Fruit fly (Drosophila melanogaster) whole organism, prepupa: ENCODE measurements around the gene CG33995.
A peak's percentile ranks its signal among the peaks of the same experiment; 100 is the strongest.

Source experiments
- Blimp-1 ChIP-seq: fragments of 200-800 bp; sonication (Bioruptor generic); optimal IDR thresholded peaks from 3 replicates; lab custom pipeline; 2017; ENCODE audit warnings: missing biosample characterization, missing genetic modification characterization, mild to moderate bottlenecking, moderate library complexity, missing genetic modification reagents
- CG10631 ChIP-seq: fragments of 200-800 bp; sonication (Bioruptor generic); optimal IDR thresholded peaks from 2 replicates; lab custom pipeline; 2016; ENCODE audit warnings: missing biosample characterization, missing genetic modification characterization
- CG10669 ChIP-seq: fragments of 200-800 bp; sonication (Bioruptor generic); optimal IDR thresholded peaks from 3 replicates; lab custom pipeline; 2018; ENCODE audit warnings: missing biosample characterization, mild to moderate bottlenecking, missing genetic modification characterization, moderate library complexity
- CG11294 ChIP-seq: fragments of 200-800 bp; sonication (Bioruptor generic); IDR thresholded peaks from 2 replicates; pipeline ENCODE4 v1.3.6; 2022; ENCODE audit warnings: missing biosample characterization, missing genetic modification characterization
- CG11762 ChIP-seq: fragments of 200-800 bp; sonication (Bioruptor generic); optimal IDR thresholded peaks from 3 replicates; lab custom pipeline; 2016; ENCODE audit warnings: missing biosample characterization, missing genetic modification characterization; ENCODE audit not compliant: insufficient read depth
- CG1621 ChIP-seq: fragments of 200-800 bp; sonication (Bioruptor generic); optimal IDR thresholded peaks from 3 replicates; lab custom pipeline; 2018; ENCODE audit warnings: missing biosample characterization, mild to moderate bottlenecking, missing genetic modification characterization
- CG16779 ChIP-seq: fragments of 200-800 bp; sonication (Bioruptor generic); optimal IDR thresholded peaks from 3 replicates; lab custom pipeline; 2017; ENCODE audit warnings: missing biosample characterization, mild to moderate bottlenecking, missing genetic modification characterization
- CG3032 ChIP-seq: fragments of 200-800 bp; optimal IDR thresholded peaks from 2 replicates; lab custom pipeline; 2019; ENCODE audit warnings: missing biosample characterization, mild to moderate bottlenecking, missing genetic modification characterization, moderate library complexity
- CG31627 ChIP-seq: fragments of 200-800 bp; sonication (Bioruptor generic); optimal IDR thresholded peaks from 3 replicates; lab custom pipeline; 2016; ENCODE audit warnings: missing biosample characterization, missing genetic modification characterization
- CG32006 ChIP-seq: fragments of 200-800 bp; sonication (Bioruptor generic); optimal IDR thresholded peaks from 3 replicates; lab custom pipeline; 2017; ENCODE audit warnings: missing biosample characterization, mild to moderate bottlenecking, missing genetic modification characterization
- CG34406 ChIP-seq: fragments of 200-800 bp; sonication (Bioruptor generic); optimal IDR thresholded peaks from 3 replicates; lab custom pipeline; 2016; ENCODE audit warnings: missing biosample characterization, missing genetic modification characterization
- CG3919 ChIP-seq: fragments of 200-800 bp; sonication (Bioruptor generic); optimal IDR thresholded peaks from 3 replicates; lab custom pipeline; 2016; ENCODE audit warnings: missing biosample characterization, missing genetic modification characterization
- CG4318 ChIP-seq: fragments of 200-800 bp; sonication (Bioruptor generic); optimal IDR thresholded peaks from 3 replicates; lab custom pipeline; 2017; ENCODE audit warnings: missing biosample characterization, mild to moderate bottlenecking, missing genetic modification characterization
- CG6163 ChIP-seq: fragments of 200-800 bp; sonication (Bioruptor generic); IDR thresholded peaks from 3 replicates; pipeline ENCODE4 v1.3.6; 2022; ENCODE audit warnings: missing biosample characterization, missing genetic modification characterization
- CG6276 ChIP-seq: fragments of 200-800 bp; sonication (Bioruptor generic); optimal IDR thresholded peaks from 2 replicates; lab custom pipeline; 2017; ENCODE audit warnings: missing biosample characterization, mild to moderate bottlenecking, missing genetic modification characterization
- CG6792 ChIP-seq: fragments of 200-800 bp; sonication (Bioruptor generic); optimal IDR thresholded peaks from 3 replicates; lab custom pipeline; 2016; ENCODE audit warnings: missing biosample characterization, missing genetic modification characterization
- CG6808 ChIP-seq: fragments of 200-800 bp; sonication (Bioruptor generic); optimal IDR thresholded peaks from 3 replicates; lab custom pipeline; 2017; ENCODE audit warnings: missing biosample characterization, missing genetic modification characterization, mild to moderate bottlenecking, moderate library complexity, missing genetic modification reagents
- CG6854 ChIP-seq: fragments of 200-800 bp; sonication (Bioruptor generic); optimal IDR thresholded peaks from 2 replicates; lab custom pipeline; 2017; ENCODE audit warnings: missing biosample characterization, mild to moderate bottlenecking, missing genetic modification characterization
- CG7368 ChIP-seq: fragments of 200-800 bp; sonication (Bioruptor generic); optimal IDR thresholded peaks from 3 replicates; lab custom pipeline; 2016; ENCODE audit warnings: missing biosample characterization, missing genetic modification characterization
- CG8119 ChIP-seq: fragments of 200-800 bp; sonication (Bioruptor generic); IDR thresholded peaks from 3 replicates; pipeline ENCODE4 v1.3.6; 2022; ENCODE audit warnings: missing biosample characterization, missing genetic modification characterization
- CG8319 ChIP-seq: fragments of 200-800 bp; sonication (Bioruptor generic); optimal IDR thresholded peaks from 3 replicates; lab custom pipeline; 2016; ENCODE audit warnings: missing biosample characterization, missing genetic modification characterization
- CG8632 ChIP-seq: fragments of 200-800 bp; sonication (Bioruptor generic); optimal IDR thresholded peaks from 3 replicates; lab custom pipeline; 2016; ENCODE audit warnings: missing biosample characterization, missing genetic modification characterization
- Eip78C ChIP-seq: fragments of 200-800 bp; sonication (Bioruptor generic); peaks from one replicate; lab custom pipeline; 2016; ENCODE audit warnings: missing biosample characterization, missing genetic modification characterization
- Eip93F ChIP-seq: fragments of 200-800 bp; sonication (Bioruptor generic); optimal IDR thresholded peaks from 2 replicates; lab custom pipeline; 2016; ENCODE audit warnings: missing biosample characterization, mild to moderate bottlenecking, missing genetic modification characterization
- Ets21C ChIP-seq: fragments of 200-800 bp; sonication (Bioruptor generic); optimal IDR thresholded peaks from 3 replicates; lab custom pipeline; 2016; ENCODE audit warnings: missing biosample characterization, missing genetic modification characterization
- Ets96B ChIP-seq: fragments of 200-800 bp; optimal IDR thresholded peaks from 2 replicates; lab custom pipeline; 2019; ENCODE audit warnings: missing biosample characterization, mild to moderate bottlenecking, missing genetic modification characterization, moderate library complexity
- Gug ChIP-seq: fragments of 200-800 bp; sonication (Bioruptor generic); IDR thresholded peaks from 2 replicates; pipeline ENCODE4 v1.3.6; 2022; ENCODE audit warnings: missing biosample characterization, missing genetic modification characterization
- Hr4 ChIP-seq: fragments of 200-800 bp; sonication (Bioruptor generic); optimal IDR thresholded peaks from 3 replicates; lab custom pipeline; 2016; ENCODE audit warnings: missing biosample characterization, missing genetic modification characterization
- Lpt ChIP-seq: fragments of 200-800 bp; sonication (Bioruptor generic); optimal IDR thresholded peaks from 3 replicates; lab custom pipeline; 2016; ENCODE audit warnings: missing biosample characterization, missing genetic modification characterization
- Smox ChIP-seq: fragments of 200-800 bp; sonication (Bioruptor generic); optimal IDR thresholded peaks from 3 replicates; lab custom pipeline; 2016; ENCODE audit warnings: missing biosample characterization, missing genetic modification characterization
- Sox102F ChIP-seq: fragments of 200-800 bp; sonication (Bioruptor generic); optimal IDR thresholded peaks from 2 replicates; lab custom pipeline; 2016; ENCODE audit warnings: missing biosample characterization, mild to moderate bottlenecking, missing genetic modification characterization
- Sox14 ChIP-seq: fragments of 200-800 bp; sonication (Bioruptor generic); optimal IDR thresholded peaks from 3 replicates; lab custom pipeline; 2016; ENCODE audit warnings: missing biosample characterization, missing genetic modification characterization
- Sox15 ChIP-seq: fragments of 200-800 bp; sonication (Bioruptor generic); optimal IDR thresholded peaks from 3 replicates; lab custom pipeline; 2016; ENCODE audit warnings: missing biosample characterization, missing genetic modification characterization
- achi ChIP-seq: fragments of 200-800 bp; sonication (Bioruptor generic); optimal IDR thresholded peaks from 3 replicates; lab custom pipeline; 2016; ENCODE audit warnings: missing biosample characterization, missing genetic modification characterization
- acj6 ChIP-seq: fragments of 200-800 bp; sonication (Bioruptor generic); optimal IDR thresholded peaks from 3 replicates; lab custom pipeline; 2016; ENCODE audit warnings: missing biosample characterization, missing genetic modification characterization
- dsx ChIP-seq: fragments of 200-800 bp; optimal IDR thresholded peaks from 3 replicates; lab custom pipeline; 2019; ENCODE audit warnings: missing biosample characterization, mild to moderate bottlenecking, missing genetic modification characterization, moderate library complexity; ENCODE audit not compliant: poor library complexity, severe bottlenecking
- eg ChIP-seq: fragments of 200-800 bp; sonication (Bioruptor generic); IDR thresholded peaks from 3 replicates; pipeline ENCODE4 v1.3.6; 2022; ENCODE audit warnings: missing biosample characterization, missing genetic modification characterization
- esn ChIP-seq: fragments of 200-800 bp; sonication (Bioruptor generic); optimal IDR thresholded peaks from 2 replicates; lab custom pipeline; 2016; ENCODE audit warnings: missing biosample characterization, mild to moderate bottlenecking, missing genetic modification characterization, moderate library complexity
- fd59A ChIP-seq: fragments of 200-800 bp; sonication (Bioruptor generic); optimal IDR thresholded peaks from 2 replicates; lab custom pipeline; 2017; ENCODE audit warnings: missing biosample characterization, mild to moderate bottlenecking, missing genetic modification characterization, missing genetic modification reagents
- fd85E ChIP-seq: fragments of 200-800 bp; sonication (Bioruptor generic); optimal IDR thresholded peaks from 3 replicates; lab custom pipeline; 2016; ENCODE audit warnings: missing biosample characterization, missing genetic modification characterization
- fkh ChIP-seq: fragments of 200-800 bp; sonication (Bioruptor generic); optimal IDR thresholded peaks from 3 replicates; lab custom pipeline; 2017; ENCODE audit warnings: missing biosample characterization, mild to moderate bottlenecking, missing genetic modification characterization, moderate library complexity
- lz ChIP-seq: fragments of 200-800 bp; sonication (Bioruptor generic); optimal IDR thresholded peaks from 3 replicates; lab custom pipeline; 2016; ENCODE audit warnings: missing biosample characterization, missing genetic modification characterization
- pdm3 ChIP-seq: fragments of 200-800 bp; sonication (Bioruptor generic); optimal IDR thresholded peaks from 3 replicates; lab custom pipeline; 2016; ENCODE audit warnings: missing biosample characterization, missing genetic modification characterization
- salr ChIP-seq, 2 experiments: fragments of 200-800 bp; sonication (Bioruptor generic); optimal IDR thresholded peaks; 3 replicates each; lab custom pipeline; 2016 to 2018; ENCODE audit warnings: missing biosample characterization in 2 of 2, missing genetic modification characterization in 2 of 2, mild to moderate bottlenecking in 1 of 2
- spab ChIP-seq: fragments of 200-800 bp; sonication (Bioruptor generic); optimal IDR thresholded peaks from 2 replicates; lab custom pipeline; 2017; ENCODE audit warnings: missing biosample characterization, mild to moderate bottlenecking, missing genetic modification characterization, missing genetic modification reagents
- ss ChIP-seq, 2 experiments: fragments of 200-800 bp; sonication (Bioruptor generic); optimal IDR thresholded peaks; 2 replicates in 1 of 2; 3 replicates in 1 of 2; lab custom pipeline; 2017 to 2018; ENCODE audit warnings: mild to moderate bottlenecking in 2 of 2, missing biosample characterization in 2 of 2, missing genetic modification characterization in 2 of 2, moderate library complexity in 1 of 2
- svp ChIP-seq: fragments of 200-800 bp; sonication (Bioruptor generic); peaks from one replicate; lab custom pipeline; 2016; ENCODE audit warnings: missing biosample characterization, missing genetic modification characterization

The CG33995 gene

dm6 chr2L:5085561-5085960, 42.5 kb downstream of the CG33995 start (continued):
- TF ChIP-seq Sox14 (no peak), CG8319 (GFP tag; lab: Kevin White, UChicago) (no peak), fkh (GFP tag; lab: Kevin White, UChicago) (no peak), salr (GFP tag; optimal IDR thresholded peaks at IDR 0.05; lab: Kevin White, UChicago) (peak in 1 of 2 experiments; percentile 9), Hr4 (GFP tag; lab: Kevin White, UChicago) (peak; percentile 51), Eip93F (GFP tag; lab: Kevin White, UChicago) (no peak), CG6163 (GFP tag; lab: Robert Waterston, UW) (peak; percentile 47; the same call in 2 of the 3 replicates), Gug (GFP tag; lab: Robert Waterston, UW) (no peak), fd59A (GFP tag; lab: Kevin White, UChicago) (no peak), CG8632 (peak; percentile 45), eg (0 out of 3 replicates have a peak, but pooled peaks have one; percentile 50), CG16779 (tag; lab: Kevin White, UChicago) (no peak), CG3919 (no peak), CG31627 (peak; percentile 20), CG6276 (GFP tag; lab: Kevin White, UChicago) (peak; percentile 11), spab (GFP tag; lab: Kevin White, UChicago) (no peak), CG32006 (GFP tag; lab: Kevin White, UChicago) (peak; percentile 65), CG6792 (GFP tag; lab: Kevin White, UChicago) (no peak)

dm6 chr2L:5086905-5087522, 43.9 kb downstream of the CG33995 start:
- TF ChIP-seq acj6 (GFP tag; lab: Kevin White, UChicago) = peak; percentile 90
- peak; percentile 82 to 91 for TF ChIP-seq ss (GFP tag; optimal IDR thresholded peaks at IDR 0.05; lab: Kevin White, UChicago)
- peak; percentile 84 for TF ChIP-seq CG31627
- TF ChIP-seq Eip78C (GFP tag; lab: Kevin White, UChicago) = peak; percentile 98
- TF ChIP-seq Sox14 = peak; percentile 86
- TF ChIP-seq CG4318 = peak; percentile 81
- peak; percentile 91 for TF ChIP-seq esn (GFP tag; lab: Kevin White, UChicago)
- TF ChIP-seq eg = peak; percentile 76
- peak; percentile 88 for TF ChIP-seq achi (GFP tag; lab: Kevin White, UChicago)
- TF ChIP-seq CG3919 = peak; percentile 89
- TF ChIP-seq Blimp-1 (GFP tag; lab: Kevin White, UChicago) = peak; percentile 74
- TF ChIP-seq Ets96B (tag; lab: Kevin White, UChicago) = peak; percentile 83
- TF ChIP-seq CG11762 = peak; percentile 83
- peak; percentile 81 for TF ChIP-seq dsx (GFP tag; lab: Kevin White, UChicago)
- TF ChIP-seq CG10631 = peak; percentile 85
- TF ChIP-seq CG6163 (GFP tag; lab: Robert Waterston, UW) = peak; percentile 81
- peak; percentile 88 for TF ChIP-seq CG34406 (GFP tag; lab: Kevin White, UChicago)
- peak; percentile 86 for TF ChIP-seq lz (GFP tag; lab: Kevin White, UChicago)
- peak; percentile 91 for TF ChIP-seq svp (GFP tag; lab: Kevin White, UChicago)
- peak; percentile 75 for TF ChIP-seq Sox15 (GFP tag; lab: Kevin White, UChicago)
- peak; percentile 69 for TF ChIP-seq Gug (GFP tag; lab: Robert Waterston, UW)
- peak; percentile 85 for TF ChIP-seq CG8119 (GFP tag; lab: Robert Waterston, UW)
- TF ChIP-seq fd85E (GFP tag; lab: Kevin White, UChicago) = peak; percentile 68
- TF ChIP-seq CG8632 = peak; percentile 89
- peak; percentile 82 for TF ChIP-seq CG7368 (GFP tag; lab: Kevin White, UChicago)
- peak; percentile 57; the same call in 1 of the 2 replicates for TF ChIP-seq CG11294 (GFP tag; lab: Robert Waterston, UW)
- TF ChIP-seq CG6808 = peak; percentile 86
- peak; percentile 86 for TF ChIP-seq Smox (GFP tag; lab: Kevin White, UChicago)
- peak; percentile 80 for TF ChIP-seq CG3032 (tag; lab: Kevin White, UChicago)
- peak; percentile 78 for TF ChIP-seq Ets21C (GFP tag; lab: Kevin White, UChicago)
- peak; percentile 88 for TF ChIP-seq CG10669 (GFP tag; lab: Kevin White, UChicago)
- TF ChIP-seq fkh (GFP tag; lab: Kevin White, UChicago) = peak; percentile 69
- TF ChIP-seq fd59A (GFP tag; lab: Kevin White, UChicago) = peak; percentile 82
- peak; percentile 86 for TF ChIP-seq Lpt (GFP tag; lab: Kevin White, UChicago)
- TF ChIP-seq Sox102F (GFP tag; lab: Kevin White, UChicago) = peak; percentile 89
- TF ChIP-seq CG16779 (tag; lab: Kevin White, UChicago) = peak; percentile 79
- TF ChIP-seq pdm3 (GFP tag; lab: Kevin White, UChicago) = peak; percentile 92
- TF ChIP-seq salr (GFP tag; optimal IDR thresholded peaks at IDR 0.05; lab: Kevin White, UChicago) = peak; percentile 71 to 88
- peak; percentile 84 for TF ChIP-seq CG6854 (GFP tag; lab: Kevin White, UChicago)
- TF ChIP-seq CG1621 = peak; percentile 81
